Worm (Caenorhabditis elegans): ENCODE measurements around the gene T07G12.2.

- TF ChIP-seq dve-1 (tag; optimal IDR thresholded peaks at IDR 0.05) (no peak), ama-1 (optimal IDR thresholded peaks at IDR 0.05) (no peak), pha-4 (tag; optimal IDR thresholded peaks at IDR 0.05) (no peak), gmeb-2 (tag; optimal IDR thresholded peaks at IDR 0.05) (no peak), ceh-22 (tag; optimal IDR thresholded peaks at IDR 0.05) (no peak), npax-4 (tag; optimal IDR thresholded peaks at IDR 0.05) (no peak), ceh-34 (tag; optimal IDR thresholded peaks at IDR 0.05) (no peak), ceh-9 (tag; optimal IDR thresholded peaks at IDR 0.05) (no peak), sox-2 (GFP tag; IDR thresholded peaks at IDR 0.05) (no peak), pag-3 (tag; optimal IDR thresholded peaks at IDR 0.05; ENCODE audit: borderline replicate concordance) (no peak), hlh-30 (tag; optimal IDR thresholded peaks at IDR 0.05; ENCODE audit: insufficient read depth) (no peak), fkh-10 (GFP tag; optimal IDR thresholded peaks at IDR 0.05) (no peak)
These were observed 34.8 kb downstream of the T07G12.2 start for ce11 chrIV:10565282-10565681.
